Fruit fly (Drosophila melanogaster): ENCODE data around the gene ranshi.

The ranshi gene

DNA sequence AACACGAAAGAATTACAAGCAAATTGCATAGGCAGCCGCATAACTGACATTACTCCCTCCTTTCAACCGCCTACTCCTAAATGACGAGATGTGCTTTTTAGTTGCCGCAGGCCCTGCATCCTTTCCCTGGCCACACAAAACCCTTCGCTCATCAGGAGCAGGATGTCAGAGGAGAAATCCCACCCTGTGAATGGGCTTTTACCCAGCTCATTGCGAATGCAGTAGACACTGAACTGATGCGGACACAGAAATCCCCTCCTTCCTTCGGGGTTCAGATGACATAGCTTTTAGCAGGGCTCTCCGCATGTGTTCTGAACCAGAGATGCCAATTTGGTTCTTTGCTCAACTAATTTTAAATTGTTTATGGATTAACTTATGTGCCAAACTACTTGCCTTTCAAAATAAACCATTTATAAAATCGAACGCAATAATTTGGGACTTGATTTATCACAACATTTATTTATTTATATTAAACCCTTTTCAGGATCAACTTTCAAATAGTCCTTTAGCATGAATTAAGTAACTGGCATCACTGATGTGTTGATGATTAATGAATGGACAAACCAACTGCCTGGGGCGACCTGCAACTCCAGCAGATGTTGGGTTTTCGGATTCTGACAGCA lies 9.8 kb upstream of the ranshi start (continued):
- peak; percentile 27 for TF ChIP-seq Eip75B (GFP tag; optimal IDR thresholded peaks at IDR 0.05)
- TF ChIP-seq CG32006 (GFP tag; optimal IDR thresholded peaks at IDR 0.05) = no peak
- no peak for TF ChIP-seq CG6792 (GFP tag; optimal IDR thresholded peaks at IDR 0.05)
- TF ChIP-seq Hr38 (GFP tag; optimal IDR thresholded peaks at IDR 0.05) = no peak
- TF ChIP-seq Hr39 (GFP tag; optimal IDR thresholded peaks at IDR 0.05) = no peak
- TF ChIP-seq Eip93F (GFP tag; optimal IDR thresholded peaks at IDR 0.05) = no peak

DNA sequence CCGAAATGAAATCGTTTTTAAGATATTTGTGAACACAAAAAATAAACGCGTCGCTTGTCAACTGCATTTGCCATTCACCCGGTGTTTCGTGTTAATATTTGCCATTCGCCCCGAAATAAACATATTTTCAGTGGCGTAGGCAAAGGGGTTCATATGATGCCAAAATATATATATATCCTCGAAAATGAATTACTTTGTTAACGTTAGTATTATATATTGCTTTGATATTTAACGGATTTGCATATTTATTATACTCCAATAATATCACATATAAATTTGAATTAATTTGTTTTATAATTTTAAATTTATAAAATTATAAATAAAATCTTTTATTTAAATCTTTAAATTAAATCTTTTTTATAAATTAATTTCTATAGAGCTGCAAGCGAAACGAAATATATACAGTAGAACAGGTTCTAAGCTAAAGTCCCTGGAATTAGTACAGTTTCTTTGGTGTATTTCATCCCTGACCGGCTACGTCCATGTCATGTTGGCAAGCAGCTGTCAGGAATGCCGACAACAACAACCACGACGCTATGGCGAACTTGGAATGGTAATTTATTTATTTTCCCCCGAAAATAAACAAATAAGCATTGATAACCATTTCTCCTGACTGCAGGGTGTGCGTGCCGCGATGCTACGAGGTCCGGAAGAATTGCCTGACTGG lies 2.2 kb upstream of the ranshi start, which contains the start of the genes M1BP and CG8202:
Gene M1BP, minus strand, starts transcription at position 102 of the 667 bp plus-strand sequence.
Gene CG8202, plus strand, starts transcription at position 495 of the 667 bp plus-strand sequence.
- TF ChIP-seq Gug (GFP tag; IDR thresholded peaks at IDR 0.05) = 0 out of 2 replicates have a peak, but pooled peaks have one; percentile 30
- TF ChIP-seq fkh (GFP tag; optimal IDR thresholded peaks at IDR 0.05) = peak; percentile 67
- peak; percentile 86 for TF ChIP-seq CG3919 (GFP tag; optimal IDR thresholded peaks at IDR 0.05)
- TF ChIP-seq Sox102F (GFP tag; optimal IDR thresholded peaks at IDR 0.05) = no peak
- TF ChIP-seq CG4318 (GFP tag; optimal IDR thresholded peaks at IDR 0.05) = no peak
- peak; percentile 92 for TF ChIP-seq CG34406 (GFP tag; optimal IDR thresholded peaks at IDR 0.05)
- peak in 1 of 2 experiments; percentile 43 for TF ChIP-seq salr (GFP tag; optimal IDR thresholded peaks at IDR 0.05)
- peak; percentile 83 for TF ChIP-seq dsx (GFP tag; optimal IDR thresholded peaks at IDR 0.05; ENCODE audit: poor library complexity, severe bottlenecking)
- TF ChIP-seq svp (GFP tag) = no peak
- TF ChIP-seq OdsH (GFP tag; optimal IDR thresholded peaks at IDR 0.05) = peak; percentile 89
- peak; percentile 94 for TF ChIP-seq achi (GFP tag; optimal IDR thresholded peaks at IDR 0.05)
- TF ChIP-seq CG6276 (GFP tag; optimal IDR thresholded peaks at IDR 0.05) = no peak
- no peak for TF ChIP-seq Hr4 (GFP tag; optimal IDR thresholded peaks at IDR 0.05)
- peak; percentile 93 for TF ChIP-seq CG32006 (GFP tag; optimal IDR thresholded peaks at IDR 0.05)
- peak; percentile 96 for TF ChIP-seq CG11762 (GFP tag; optimal IDR thresholded peaks at IDR 0.05; ENCODE audit: insufficient read depth)
- peak; percentile 72 for TF ChIP-seq cyc (GFP tag; optimal IDR thresholded peaks at IDR 0.05)
- no peak; the same call in 1 of the 3 replicates for TF ChIP-seq CG8119 (GFP tag; IDR thresholded peaks at IDR 0.05)
- peak; percentile 93 for TF ChIP-seq CG10631 (GFP tag; optimal IDR thresholded peaks at IDR 0.05)
- no peak for TF ChIP-seq net (GFP tag; optimal IDR thresholded peaks at IDR 0.05)
- peak; percentile 91 for TF ChIP-seq CG8632 (GFP tag; optimal IDR thresholded peaks at IDR 0.05)
- no peak for TF ChIP-seq Smox (GFP tag; optimal IDR thresholded peaks at IDR 0.05)
- no peak for TF ChIP-seq fd85E (GFP tag; optimal IDR thresholded peaks at IDR 0.05)
- TF ChIP-seq spab (GFP tag; optimal IDR thresholded peaks at IDR 0.05) = peak; percentile 73
- TF ChIP-seq CG6808 (GFP tag; optimal IDR thresholded peaks at IDR 0.05) = no peak
- TF ChIP-seq CG11902 (GFP tag; optimal IDR thresholded peaks at IDR 0.05) = peak; percentile 82
- peak; percentile 56 for TF ChIP-seq dac (GFP tag; optimal IDR thresholded peaks at IDR 0.05)
- TF ChIP-seq fd59A (GFP tag; optimal IDR thresholded peaks at IDR 0.05) = peak; percentile 38
- TF ChIP-seq Ets96B (tag; optimal IDR thresholded peaks at IDR 0.05) = peak; percentile 86
- TF ChIP-seq CG6792 (GFP tag; optimal IDR thresholded peaks at IDR 0.05) = peak; percentile 85
- peak; percentile 76 for TF ChIP-seq CG31627 (GFP tag; optimal IDR thresholded peaks at IDR 0.05)
- TF ChIP-seq eg (GFP tag; IDR thresholded peaks at IDR 0.05) = no peak; the same call in 2 of the 3 replicates
- TF ChIP-seq Hr39 (GFP tag; optimal IDR thresholded peaks at IDR 0.05) = peak; percentile 77
- peak; percentile 81 for TF ChIP-seq Sox15 (GFP tag; optimal IDR thresholded peaks at IDR 0.05)
- no peak for TF ChIP-seq Eip78C (GFP tag)
- TF ChIP-seq Met (GFP tag; optimal IDR thresholded peaks at IDR 0.05) = no peak
- peak; percentile 81 for TF ChIP-seq lz (GFP tag; optimal IDR thresholded peaks at IDR 0.05)
- TF ChIP-seq acj6 (GFP tag; optimal IDR thresholded peaks at IDR 0.05) = peak; percentile 84
- TF ChIP-seq CG3032 (tag; optimal IDR thresholded peaks at IDR 0.05) = peak; percentile 91
- peak; percentile 79 for TF ChIP-seq CG8319 (GFP tag; optimal IDR thresholded peaks at IDR 0.05)
- TF ChIP-seq Sox14 (GFP tag; optimal IDR thresholded peaks at IDR 0.05) = peak; percentile 71
- TF ChIP-seq CG11294 (GFP tag; IDR thresholded peaks at IDR 0.05) = peak; percentile 54; the same call in 1 of the 2 replicates
- TF ChIP-seq pdm3 (GFP tag; optimal IDR thresholded peaks at IDR 0.05) = no peak
- TF ChIP-seq CG10669 (GFP tag; optimal IDR thresholded peaks at IDR 0.05) = peak; percentile 74
- TF ChIP-seq CG15336 (GFP tag; IDR thresholded peaks at IDR 0.05) = peak; percentile 69
- TF ChIP-seq topi (GFP tag; optimal IDR thresholded peaks at IDR 0.05) = peak; percentile 76

All from whole organism, prepupa.